Fruit fly (Drosophila melanogaster): ENCODE data around the gene SK.

The SK gene

dm6 chrX:5420568-5421019 is 80.6 kb downstream of the SK start, which contains the start of gene spoon:
spoon (minus strand) TSS chrX:5420867.
- TF ChIP-seq CTCF (optimal IDR thresholded peaks at IDR 0.05) (peak in 1 of 2 experiments; percentile 17), CG8478 (optimal IDR thresholded peaks at IDR 0.05) (no peak)

dm6 chrX:5421407-5422250 is 81.6 kb downstream of the SK start, which contains the start of gene Usp16-45:
Usp16-45 (plus strand) TSS chrX:5421533.
- TF ChIP-seq CTCF (optimal IDR thresholded peaks at IDR 0.05), result no peak
- no peak for TF ChIP-seq CG8478 (optimal IDR thresholded peaks at IDR 0.05)

DNA sequence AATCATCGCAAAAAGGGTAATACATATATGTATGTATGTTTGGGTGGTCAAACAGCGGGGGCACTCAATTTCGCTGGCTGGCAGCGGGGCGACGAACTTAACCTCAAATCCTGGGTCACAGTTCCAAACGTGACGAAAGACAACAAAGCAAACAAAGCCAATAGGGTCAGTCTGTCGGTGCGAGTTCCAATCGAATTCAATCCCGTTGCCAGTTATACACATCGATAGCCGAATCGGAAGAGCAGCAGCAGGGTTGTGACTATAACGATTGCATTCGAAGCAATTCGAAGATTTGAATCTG is 82.2 kb downstream of the SK start:
- TF ChIP-seq CTCF (optimal IDR thresholded peaks at IDR 0.05), result no peak

DNA sequence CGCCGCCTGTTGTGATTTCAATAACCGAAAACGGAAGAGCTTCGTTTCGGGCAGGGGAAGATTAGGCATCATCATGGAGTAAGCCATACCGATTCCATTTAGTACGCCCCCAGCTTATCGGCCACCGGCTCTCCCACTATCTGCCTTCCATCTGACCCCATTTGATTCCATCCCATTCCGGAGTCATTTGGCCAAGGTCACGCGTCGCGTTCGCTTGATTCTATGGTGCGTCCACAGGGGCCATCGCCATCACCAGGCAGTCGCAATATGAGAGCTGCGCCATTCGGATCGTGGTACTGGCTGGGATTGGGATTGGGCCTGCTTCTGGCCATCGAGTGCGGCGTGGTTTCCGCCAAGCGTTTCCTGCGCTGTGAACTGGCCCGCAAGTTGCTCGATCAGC is 87.2 kb downstream of the SK start, which contains the start of gene CG16756:
Gene CG16756 (plus strand): TSS at position 257 of the 400 bp plus-strand sequence.
- TF ChIP-seq CG8478 (optimal IDR thresholded peaks at IDR 0.05) (no peak), CTCF (optimal IDR thresholded peaks at IDR 0.05) (no peak)

- TF ChIP-seq CG8478 (optimal IDR thresholded peaks at IDR 0.05) (no peak), CTCF (optimal IDR thresholded peaks at IDR 0.05) (no peak)
Observed at dm6 chrX:5428341-5429077, 88.5 kb downstream of the SK start.

- TF ChIP-seq CTCF (optimal IDR thresholded peaks at IDR 0.05), result no peak
- TF ChIP-seq CG8478 (optimal IDR thresholded peaks at IDR 0.05), result no peak
Observed at dm6 chrX:5429271-5429670, 89.2 kb downstream of the SK start, which contains the start of gene CG15784. CG15784 (plus strand) TSS chrX:5429571.

DNA sequence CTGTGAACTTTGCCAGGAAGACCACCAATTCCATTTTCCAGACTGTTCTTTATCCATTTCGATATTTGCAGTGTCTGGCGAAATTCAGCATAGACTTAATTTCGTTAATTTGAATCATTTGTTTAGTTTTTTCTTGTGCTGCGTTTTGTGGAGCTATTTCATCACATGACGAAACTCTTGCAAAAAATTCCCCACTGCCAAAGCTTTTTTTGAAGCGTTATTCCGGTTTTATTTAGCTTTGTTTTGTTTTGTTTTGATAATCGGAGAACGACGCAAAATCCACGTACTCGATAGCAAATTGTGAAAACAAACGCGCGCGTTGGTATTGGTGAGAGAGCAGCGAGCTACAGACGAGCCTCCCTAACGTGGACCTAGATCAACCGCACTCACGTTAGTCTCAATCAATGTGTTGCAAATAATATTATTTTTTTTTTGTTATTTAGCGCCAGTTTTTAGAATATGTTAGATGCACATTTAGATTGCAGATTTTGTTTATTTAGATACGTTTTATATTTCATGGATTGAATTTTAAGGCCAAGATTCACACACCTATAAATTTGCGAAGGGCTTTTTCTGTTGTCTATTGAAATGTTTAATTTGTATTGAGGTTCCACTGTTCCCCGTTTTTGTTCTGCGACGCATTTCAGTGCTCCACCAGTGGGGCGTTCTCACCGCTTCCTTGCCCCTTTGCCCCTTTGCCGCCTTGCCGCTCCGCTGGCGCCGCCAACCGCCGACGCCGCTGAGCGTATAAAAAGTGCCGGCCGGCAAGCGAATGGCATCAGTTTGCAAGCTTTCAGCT is 89.9 kb downstream of the SK start:
- TF ChIP-seq CG8478 (optimal IDR thresholded peaks at IDR 0.05), result no peak
- no peak for TF ChIP-seq CTCF (optimal IDR thresholded peaks at IDR 0.05)

DNA sequence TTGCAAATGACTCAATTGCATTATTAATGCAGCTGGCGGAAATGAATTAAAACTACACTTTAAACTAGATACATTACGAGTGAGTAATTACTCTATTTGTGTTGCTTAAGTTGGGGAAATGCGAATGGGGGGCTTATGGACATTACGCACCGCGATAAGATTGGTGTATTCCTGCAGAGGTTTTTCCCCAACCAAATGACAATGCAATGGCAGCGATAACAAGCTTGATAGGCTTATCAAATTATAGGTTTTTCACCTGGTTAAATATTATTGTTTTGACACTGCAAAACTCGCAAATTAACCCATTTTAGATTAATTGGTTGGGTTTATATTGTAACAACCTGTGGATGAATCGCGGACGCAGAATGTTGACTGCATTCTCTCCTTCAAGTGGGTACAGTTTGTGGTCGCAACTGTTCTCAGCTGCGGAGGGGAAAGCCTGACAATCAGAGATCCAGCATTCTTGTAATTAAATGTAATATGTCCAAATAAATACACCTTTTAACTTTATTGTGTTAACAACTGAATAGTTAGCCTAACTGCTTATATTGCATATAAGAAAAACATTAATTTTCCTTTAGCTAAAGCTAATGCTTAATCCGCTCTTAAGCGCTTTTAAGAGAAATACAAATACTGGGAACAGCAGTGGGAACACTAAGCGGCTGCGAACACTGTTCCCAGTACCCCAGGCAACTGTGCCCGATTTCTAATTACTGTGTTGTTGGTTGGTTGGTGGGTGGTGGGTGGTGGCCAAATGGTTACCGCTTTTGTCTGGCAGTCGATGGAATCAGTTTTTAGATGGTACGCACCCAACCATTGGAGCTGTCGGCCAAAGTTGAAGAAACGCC is 92.8 kb downstream of the SK start:
- TF ChIP-seq CTCF (optimal IDR thresholded peaks at IDR 0.05), result no peak

DNA sequence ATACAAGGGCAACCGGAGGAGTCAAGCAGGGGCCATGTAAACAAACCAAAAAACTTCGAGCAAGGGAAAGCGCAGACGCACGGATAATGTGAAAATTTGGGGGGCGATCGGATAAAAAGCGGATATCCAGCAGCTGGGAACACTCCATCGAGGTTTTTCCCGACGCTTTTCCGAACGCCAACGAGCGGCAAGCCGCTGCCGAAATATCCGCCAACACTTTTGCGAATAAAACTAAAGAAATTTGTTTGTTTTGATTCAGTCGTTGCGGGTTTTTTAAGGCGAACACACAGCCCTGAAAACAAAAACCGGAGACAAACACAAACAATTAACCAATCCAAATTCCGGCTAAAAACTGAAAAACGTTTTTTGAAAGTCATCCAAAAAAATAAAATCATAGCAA is 106.4 kb downstream of the SK start, which contains the start of gene SPR:
Gene SPR (plus strand): TSS at position 253 of the 400 bp plus-strand sequence.
- TF ChIP-seq CG8478 (optimal IDR thresholded peaks at IDR 0.05) (no peak), CTCF (optimal IDR thresholded peaks at IDR 0.05) (no peak)

Data from S2 (cell line).